Worm (Caenorhabditis elegans): ENCODE measurements around the gene C02D5.4.

DNA sequence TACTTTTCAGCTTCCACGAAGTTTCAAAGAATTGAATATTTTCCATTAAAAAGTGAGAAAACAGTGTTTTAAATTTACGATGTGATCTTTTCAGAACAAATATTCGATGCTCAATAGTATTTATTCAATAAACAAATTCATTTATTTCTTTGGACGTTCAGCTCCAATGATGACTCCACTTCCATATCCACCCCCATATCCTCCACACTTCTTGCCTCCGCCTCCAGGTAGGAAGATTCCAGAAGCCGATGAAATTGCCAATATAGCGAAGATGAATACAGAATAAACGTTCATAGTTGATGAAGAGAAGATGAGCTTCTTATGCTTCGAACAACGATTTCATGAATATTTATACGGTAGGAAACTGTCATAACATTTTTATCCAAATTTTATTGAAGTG is 37.2 kb downstream of the C02D5.4 start, which contains the start of gene fip-3:
- TF ChIP-seq ceh-82 (tag; optimal IDR thresholded peaks at IDR 0.05): no peak
- TF ChIP-seq F13H6.1 (tag; optimal IDR thresholded peaks at IDR 0.05): no peak
- TF ChIP-seq lin-39 (tag; optimal IDR thresholded peaks at IDR 0.05): no peak
- no peak for TF ChIP-seq mdl-1 (tag; optimal IDR thresholded peaks at IDR 0.05)

Measured in whole organism, L2 larva.